Fruit fly (Drosophila melanogaster) whole organism, pupa: ENCODE results near the gene CG15382.

Source experiments
- CG10348 ChIP-seq: fragments of 200-800 bp; sonication (Bioruptor generic); IDR thresholded peaks from 2 replicates; pipeline ENCODE4 v1.3.6; 2022; ENCODE audit warnings: missing biosample characterization, missing genetic modification characterization
- CG12605 ChIP-seq: fragments of 200-800 bp; sonication (Bioruptor generic); IDR thresholded peaks from 2 replicates; pipeline ENCODE4 v1.3.6; 2022; ENCODE audit warnings: missing biosample characterization, missing genetic modification characterization
- CG13204 ChIP-seq: fragments of 200-800 bp; sonication (Bioruptor generic); optimal IDR thresholded peaks from 2 replicates; lab custom pipeline; 2018; ENCODE audit warnings: missing biosample characterization, mild to moderate bottlenecking, missing genetic modification characterization, moderate library complexity
- CG14655 ChIP-seq: fragments of 200-800 bp; sonication (Bioruptor generic); optimal IDR thresholded peaks from 3 replicates; lab custom pipeline; 2017; ENCODE audit warnings: mild to moderate bottlenecking, missing biosample characterization, missing genetic modification reagents, missing genetic modification characterization
- CG15710 ChIP-seq: fragments of 200-800 bp; sonication (Bioruptor generic); optimal IDR thresholded peaks from 2 replicates; lab custom pipeline; 2018; ENCODE audit warnings: missing biosample characterization, mild to moderate bottlenecking, missing genetic modification characterization, moderate library complexity
- CG17806 ChIP-seq: fragments of 200-800 bp; sonication (Bioruptor generic); optimal IDR thresholded peaks from 2 replicates; lab custom pipeline; 2018; ENCODE audit warnings: missing biosample characterization, mild to moderate bottlenecking, missing genetic modification characterization, moderate library complexity
- CG32121 ChIP-seq: fragments of 200-800 bp; sonication (Bioruptor generic); IDR thresholded peaks from 2 replicates; pipeline ENCODE4 v1.3.6; 2022; ENCODE audit warnings: missing biosample characterization, missing genetic modification characterization
- CG34367 ChIP-seq: fragments of 200-800 bp; sonication (Bioruptor generic); optimal IDR thresholded peaks from 2 replicates; lab custom pipeline; 2018; ENCODE audit warnings: missing biosample characterization, mild to moderate bottlenecking, missing genetic modification characterization
- CG4496 ChIP-seq: fragments of 200-800 bp; sonication (Bioruptor generic); IDR thresholded peaks from 3 replicates; pipeline ENCODE4 v1.3.6; 2022; ENCODE audit warnings: missing biosample characterization, missing genetic modification characterization
- CG8159 ChIP-seq: fragments of 200-800 bp; sonication (Bioruptor generic); optimal IDR thresholded peaks from 3 replicates; lab custom pipeline; 2018; ENCODE audit warnings: missing biosample characterization, mild to moderate bottlenecking, missing genetic modification characterization, moderate library complexity
- CG8301 ChIP-seq: fragments of 200-800 bp; sonication (Bioruptor generic); optimal IDR thresholded peaks from 2 replicates; lab custom pipeline; 2018; ENCODE audit warnings: missing biosample characterization, mild to moderate bottlenecking, missing genetic modification characterization
- CG9948 ChIP-seq: fragments of 200-800 bp; sonication (Bioruptor generic); optimal IDR thresholded peaks from 2 replicates; lab custom pipeline; 2018; ENCODE audit warnings: missing biosample characterization, mild to moderate bottlenecking, missing genetic modification characterization, moderate library complexity
- D1 ChIP-seq: fragments of 200-800 bp; sonication (Bioruptor generic); optimal IDR thresholded peaks from 2 replicates; lab custom pipeline; 2018; ENCODE audit warnings: missing biosample characterization, mild to moderate bottlenecking, missing genetic modification characterization, moderate library complexity
- EcR ChIP-seq: fragments of 200-800 bp; sonication (Bioruptor generic); optimal IDR thresholded peaks from 3 replicates; lab custom pipeline; 2019; ENCODE audit warnings: missing biosample characterization, missing genetic modification characterization, mild to moderate bottlenecking, moderate library complexity, missing genetic modification reagents
- Ets98B ChIP-seq: fragments of 200-800 bp; sonication (Bioruptor generic); IDR thresholded peaks from 2 replicates; pipeline ENCODE4 v1.3.6; 2022; ENCODE audit warnings: missing biosample characterization, missing genetic modification characterization
- Pif1A ChIP-seq: fragments of 200-800 bp; sonication (Bioruptor generic); optimal IDR thresholded peaks from 3 replicates; lab custom pipeline; 2016; ENCODE audit warnings: missing biosample characterization, missing genetic modification characterization
- Pif1B ChIP-seq: fragments of 200-800 bp; sonication (Bioruptor generic); optimal IDR thresholded peaks from 3 replicates; lab custom pipeline; 2016; ENCODE audit warnings: missing biosample characterization, missing genetic modification characterization
- Snoo ChIP-seq: fragments of 200-800 bp; sonication (Bioruptor generic); optimal IDR thresholded peaks from 3 replicates; lab custom pipeline; 2017; ENCODE audit warnings: missing biosample characterization, mild to moderate bottlenecking, missing genetic modification characterization, inconsistent platforms
- fd96Ca ChIP-seq: fragments of 200-800 bp; sonication (Bioruptor generic); IDR thresholded peaks from 3 replicates; pipeline ENCODE4 v1.3.6; 2022; ENCODE audit warnings: missing biosample characterization, missing genetic modification characterization
- gl ChIP-seq: fragments of 200-800 bp; sonication (Bioruptor generic); optimal IDR thresholded peaks from 2 replicates; lab custom pipeline; 2018; ENCODE audit warnings: missing biosample characterization, mild to moderate bottlenecking, missing genetic modification characterization
- rn ChIP-seq: fragments of 200-800 bp; sonication (Bioruptor generic); IDR thresholded peaks from 2 replicates; pipeline ENCODE4 v1.3.6; 2022; ENCODE audit warnings: missing biosample characterization, missing genetic modification characterization

Gene CG15382

DNA sequence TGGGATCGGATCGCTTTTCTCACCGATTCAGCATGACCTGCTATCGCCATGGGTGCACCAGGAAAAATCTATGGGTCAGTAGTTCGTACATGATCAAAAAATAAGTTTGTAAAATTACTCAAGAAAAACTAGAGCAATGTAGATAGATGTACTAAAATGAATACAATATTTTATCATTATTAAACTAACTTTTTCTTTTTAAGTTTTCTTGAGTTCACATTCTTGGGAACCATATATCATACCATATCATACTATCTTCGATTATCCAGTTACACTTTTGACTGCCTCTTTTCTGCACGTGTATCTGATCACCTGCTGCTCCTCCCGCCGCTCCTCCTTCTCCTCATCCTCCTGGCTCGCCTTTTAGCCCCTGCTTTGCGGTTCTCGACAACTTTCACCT, 29.8 kb downstream of the CG15382 start:
- TF ChIP-seq CG14655 (GFP tag; lab: Kevin White, UChicago) (peak; percentile 70), CG13204 (GFP tag; lab: Kevin White, UChicago) (no peak), EcR (GFP tag; lab: Kevin White, UChicago) (no peak), Pif1A (GFP tag; lab: Kevin White, UChicago) (no peak), gl (tag; lab: Kevin White, UChicago) (no peak), CG10348 (GFP tag; lab: Robert Waterston, UW) (no peak), CG34367 (tag; lab: Kevin White, UChicago) (no peak), CG32121 (no peak), Ets98B (GFP tag; lab: Robert Waterston, UW) (peak; percentile 11; the same call in 1 of the 2 replicates), rn (no peak), CG12605 (GFP tag; lab: Robert Waterston, UW) (no peak), CG17806 (tag; lab: Kevin White, UChicago) (no peak), Pif1B (GFP tag; lab: Kevin White, UChicago) (peak; percentile 1), Snoo (peak; percentile 23), CG4496 (no peak), CG15710 (tag; lab: Kevin White, UChicago) (no peak), CG9948 (tag; lab: Kevin White, UChicago) (no peak), CG8301 (tag; lab: Kevin White, UChicago) (peak; percentile 84), D1 (tag; lab: Kevin White, UChicago) (no peak), CG8159 (tag; lab: Kevin White, UChicago) (no peak), fd96Ca (GFP tag; lab: Robert Waterston, UW) (no peak)

DNA sequence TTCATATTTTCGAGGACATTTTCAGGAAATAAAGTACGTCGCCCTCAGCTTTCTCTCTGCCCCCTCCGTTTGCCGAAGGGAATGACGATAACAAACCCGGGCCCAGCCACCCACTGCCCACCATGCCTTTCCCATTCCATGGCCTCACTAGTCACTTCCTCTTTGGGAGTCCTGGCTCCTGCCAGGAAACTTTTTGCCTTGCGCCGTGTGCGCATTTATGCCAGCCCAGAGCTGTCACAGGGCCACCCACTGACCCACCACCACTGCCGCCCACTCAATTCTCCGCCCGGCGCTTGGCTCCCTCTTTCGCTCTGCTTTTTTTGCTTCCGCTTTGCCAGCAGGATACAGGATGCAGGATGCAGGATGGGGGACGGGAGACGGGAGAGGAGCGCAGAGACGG, 31.9 kb downstream of the CG15382 start:
- TF ChIP-seq Snoo (no peak), Ets98B (GFP tag; lab: Robert Waterston, UW) (no peak), rn (no peak), gl (tag; lab: Kevin White, UChicago) (no peak), CG17806 (tag; lab: Kevin White, UChicago) (no peak), CG4496 (no peak), CG12605 (GFP tag; lab: Robert Waterston, UW) (no peak), EcR (GFP tag; lab: Kevin White, UChicago) (no peak), CG8301 (tag; lab: Kevin White, UChicago) (no peak)

dm6 chr2L:2189100-2189499, 33.5 kb downstream of the CG15382 start:
- TF ChIP-seq CG8159 (tag; lab: Kevin White, UChicago) = peak; percentile 48
- peak; percentile 59; the same call in 1 of the 2 replicates for TF ChIP-seq CG12605 (GFP tag; lab: Robert Waterston, UW)
- TF ChIP-seq CG9948 (tag; lab: Kevin White, UChicago) = peak; percentile 45
- TF ChIP-seq Ets98B (GFP tag; lab: Robert Waterston, UW) = peak; percentile 58
- TF ChIP-seq Pif1B (GFP tag; lab: Kevin White, UChicago) = peak; percentile 64
- no peak for TF ChIP-seq EcR (GFP tag; lab: Kevin White, UChicago)
- TF ChIP-seq gl (tag; lab: Kevin White, UChicago) = no peak
- 0 out of 2 replicates have a peak, but pooled peaks have one; percentile 20 for TF ChIP-seq CG10348 (GFP tag; lab: Robert Waterston, UW)
- TF ChIP-seq CG8301 (tag; lab: Kevin White, UChicago) = peak; percentile 78
- no peak for TF ChIP-seq CG32121
- TF ChIP-seq Snoo = peak; percentile 82
- TF ChIP-seq CG34367 (tag; lab: Kevin White, UChicago) = peak; percentile 28
- TF ChIP-seq CG15710 (tag; lab: Kevin White, UChicago) = peak; percentile 36
- TF ChIP-seq CG13204 (GFP tag; lab: Kevin White, UChicago) = no peak
- TF ChIP-seq CG17806 (tag; lab: Kevin White, UChicago) = peak; percentile 56
- no peak for TF ChIP-seq rn
- TF ChIP-seq D1 (tag; lab: Kevin White, UChicago) = no peak
- peak; percentile 81 for TF ChIP-seq CG4496
- TF ChIP-seq Pif1A (GFP tag; lab: Kevin White, UChicago) = peak; percentile 71
- TF ChIP-seq fd96Ca (GFP tag; lab: Robert Waterston, UW) = peak; percentile 62; the same call in 2 of the 3 replicates
- TF ChIP-seq CG14655 (GFP tag; lab: Kevin White, UChicago) = peak; percentile 77

dm6 chr2L:2190684-2191083, 35.1 kb downstream of the CG15382 start:
- TF ChIP-seq CG34367 (tag; lab: Kevin White, UChicago) (no peak), CG14655 (GFP tag; lab: Kevin White, UChicago) (no peak), CG8301 (tag; lab: Kevin White, UChicago) (no peak), Pif1A (GFP tag; lab: Kevin White, UChicago) (no peak), Snoo (no peak), EcR (GFP tag; lab: Kevin White, UChicago) (no peak), Ets98B (GFP tag; lab: Robert Waterston, UW) (no peak), CG9948 (tag; lab: Kevin White, UChicago) (no peak), Pif1B (GFP tag; lab: Kevin White, UChicago) (no peak), CG12605 (GFP tag; lab: Robert Waterston, UW) (no peak), CG17806 (tag; lab: Kevin White, UChicago) (no peak), CG15710 (tag; lab: Kevin White, UChicago) (no peak), gl (tag; lab: Kevin White, UChicago) (no peak), CG13204 (GFP tag; lab: Kevin White, UChicago) (no peak), fd96Ca (GFP tag; lab: Robert Waterston, UW) (no peak), CG32121 (no peak), CG10348 (GFP tag; lab: Robert Waterston, UW) (no peak), CG8159 (tag; lab: Kevin White, UChicago) (no peak), D1 (tag; lab: Kevin White, UChicago) (no peak), CG4496 (no peak)

dm6 chr2L:2191404-2191803, 35.9 kb downstream of the CG15382 start:
- TF ChIP-seq EcR (GFP tag; lab: Kevin White, UChicago) (no peak), CG32121 (no peak), fd96Ca (GFP tag; lab: Robert Waterston, UW) (no peak), gl (tag; lab: Kevin White, UChicago) (no peak), CG8301 (tag; lab: Kevin White, UChicago) (no peak), Ets98B (GFP tag; lab: Robert Waterston, UW) (no peak), CG12605 (GFP tag; lab: Robert Waterston, UW) (no peak), CG34367 (tag; lab: Kevin White, UChicago) (no peak), CG13204 (GFP tag; lab: Kevin White, UChicago) (no peak), CG10348 (GFP tag; lab: Robert Waterston, UW) (no peak), CG4496 (no peak), CG15710 (tag; lab: Kevin White, UChicago) (no peak), CG9948 (tag; lab: Kevin White, UChicago) (no peak), CG17806 (tag; lab: Kevin White, UChicago) (no peak), rn (no peak)
